Worm (Caenorhabditis elegans) whole organism, L4 larva: ENCODE measurements around the gene miro-1.
"Not testable (repeated sequence)": the region's sequence is repeated elsewhere in the genome, so short reads cannot be mapped to it uniquely, and the experiment has no call there.

Experiments used
- F10B5.3 ChIP-seq: sonication (generic microtip); optimal IDR thresholded peaks from 2 replicates; lab custom pipeline; 2016; ENCODE audit warnings: mild to moderate bottlenecking, missing genetic modification characterization, missing compliant biosample characterization
- F37D6.2 ChIP-seq: sonication (generic microtip); optimal IDR thresholded peaks from 2 replicates; lab custom pipeline; 2016; ENCODE audit warnings: mild to moderate bottlenecking, missing genetic modification characterization, missing compliant biosample characterization
- F49E8.2 ChIP-seq: sonication (generic microtip); optimal IDR thresholded peaks from 2 replicates; lab custom pipeline; 2016; ENCODE audit warnings: missing compliant biosample characterization, mild to moderate bottlenecking, missing genetic modification characterization, borderline replicate concordance
- T26A8.4 ChIP-seq: fragments of 200-800 bp; sonication (Bioruptor generic); IDR thresholded peaks from 2 replicates; pipeline ENCODE4 v1.3.6; 2022; ENCODE audit warnings: missing genetic modification characterization, missing compliant biosample characterization
- Y105C5A.15 ChIP-seq: fragments of 200-800 bp; sonication (Bioruptor generic); IDR thresholded peaks from 2 replicates; pipeline ENCODE4 v1.3.6; 2022; ENCODE audit warnings: missing genetic modification characterization, missing compliant biosample characterization
- arid-1 ChIP-seq: fragments of 200-800 bp; sonication (Bioruptor generic); conservative IDR thresholded peaks from 2 replicates; pipeline ENCODE4 v1.3.6; 2022; ENCODE audit warnings: missing genetic modification reagents, missing genetic modification characterization, missing compliant biosample characterization
- ceh-28 ChIP-seq: fragments of 150-350 bp; optimal IDR thresholded peaks from 2 replicates; lab custom pipeline; 2014; ENCODE audit warnings: missing biosample characterization, missing genetic modification reagents, missing genetic modification characterization
- ctbp-1 ChIP-seq: fragments of 200-800 bp; sonication (Bioruptor generic); IDR thresholded peaks from 2 replicates; pipeline ENCODE4 v1.3.6; 2022; ENCODE audit warnings: missing genetic modification reagents, missing genetic modification characterization, missing compliant biosample characterization
- daf-19 ChIP-seq: fragments of 200-800 bp; sonication (Bioruptor generic); conservative IDR thresholded peaks from 2 replicates; pipeline ENCODE4 v1.3.6; 2022; ENCODE audit warnings: missing genetic modification characterization, missing compliant biosample characterization
- daf-8 ChIP-seq: fragments of 200-800 bp; sonication (Bioruptor generic); IDR thresholded peaks from 2 replicates; pipeline ENCODE4 v1.3.6; 2022; ENCODE audit warnings: missing genetic modification characterization, missing compliant biosample characterization
- dmd-6 ChIP-seq: fragments of 200-800 bp; sonication (Bioruptor generic); IDR thresholded peaks from 2 replicates; pipeline ENCODE4 v1.3.6; 2022; ENCODE audit warnings: missing genetic modification reagents, missing genetic modification characterization, missing compliant biosample characterization
- dmd-8 ChIP-seq: fragments of 200-800 bp; sonication (Bioruptor generic); IDR thresholded peaks from 2 replicates; pipeline ENCODE4 v1.3.6; 2022; ENCODE audit warnings: missing genetic modification characterization, missing compliant biosample characterization
- dmd-9 ChIP-seq: fragments of 200-800 bp; sonication (Bioruptor generic); IDR thresholded peaks from 2 replicates; pipeline ENCODE4 v1.3.6; 2022; ENCODE audit warnings: missing genetic modification reagents, missing genetic modification characterization, missing compliant biosample characterization
- egl-43 ChIP-seq: fragments of 200-800 bp; sonication (Bioruptor generic); IDR thresholded peaks from 2 replicates; pipeline ENCODE4 v1.3.6; 2022; ENCODE audit warnings: missing genetic modification reagents, missing genetic modification characterization, missing compliant biosample characterization
- gei-8 ChIP-seq: fragments of 200-800 bp; sonication (Bioruptor generic); optimal IDR thresholded peaks from 2 replicates; lab custom pipeline; 2018; ENCODE audit warnings: mild to moderate bottlenecking, missing genetic modification characterization, missing compliant biosample characterization
- hif-1 ChIP-seq, 2 experiments: sonication (generic microtip); optimal IDR thresholded peaks; 2 replicates each; lab custom pipeline; 2016 to 2017; ENCODE audit warnings: missing compliant biosample characterization in 2 of 2, missing genetic modification characterization in 2 of 2, missing genetic modification reagents in 2 of 2, missing genotype in 2 of 2, mild to moderate bottlenecking in 1 of 2
- hlh-11 ChIP-seq: fragments of 200-800 bp; sonication (Bioruptor generic); optimal IDR thresholded peaks from 2 replicates; lab custom pipeline; 2018; ENCODE audit warnings: mild to moderate bottlenecking, missing genetic modification characterization, missing compliant biosample characterization
- hmg-1.1 ChIP-seq: fragments of 200-800 bp; sonication (Bioruptor generic); IDR thresholded peaks from 2 replicates; pipeline ENCODE4 v1.3.6; 2022; ENCODE audit warnings: missing genetic modification reagents, missing genetic modification characterization, missing compliant biosample characterization
- jun-1 ChIP-seq: fragments of 150-350 bp; optimal IDR thresholded peaks from 2 replicates; lab custom pipeline; 2014; ENCODE audit warnings: missing biosample characterization, missing genetic modification reagents, missing genetic modification characterization
- lin-29 ChIP-seq: fragments of 200-800 bp; sonication (Bioruptor generic); IDR thresholded peaks from 2 replicates; pipeline ENCODE4 v1.3.6; 2022; ENCODE audit warnings: missing genetic modification reagents, missing genetic modification characterization, missing compliant biosample characterization
- lin-38 ChIP-seq: fragments of 200-800 bp; sonication (Bioruptor generic); IDR thresholded peaks from 2 replicates; pipeline ENCODE4 v1.3.6; 2022; ENCODE audit warnings: missing genetic modification reagents, missing genetic modification characterization, missing compliant biosample characterization
- lin-39 ChIP-seq: fragments of 150-350 bp; optimal IDR thresholded peaks from 2 replicates; lab custom pipeline; 2014; ENCODE audit warnings: missing biosample characterization, missing genetic modification reagents, missing genetic modification characterization
- mdt-29 ChIP-seq: fragments of 200-800 bp; sonication (Bioruptor generic); IDR thresholded peaks from 2 replicates; pipeline ENCODE4 v1.3.6; 2022; ENCODE audit warnings: missing genetic modification reagents, missing genetic modification characterization, missing compliant biosample characterization
- mes-2 ChIP-seq: sonication (generic microtip); optimal IDR thresholded peaks from 2 replicates; lab custom pipeline; 2016; ENCODE audit warnings: missing genotype, mild to moderate bottlenecking, missing genetic modification characterization, missing compliant biosample characterization; ENCODE audit not compliant: poor library complexity, severe bottlenecking
- mxl-2 ChIP-seq: fragments of 200-800 bp; sonication (Bioruptor generic); conservative IDR thresholded peaks from 2 replicates; pipeline ENCODE4 v1.3.6; 2022; ENCODE audit warnings: missing genetic modification reagents, missing genetic modification characterization, missing compliant biosample characterization
- mxl-3 ChIP-seq: fragments of 200-800 bp; sonication (Bioruptor generic); optimal IDR thresholded peaks from 2 replicates; lab custom pipeline; 2018; ENCODE audit warnings: mild to moderate bottlenecking, missing genetic modification characterization, missing compliant biosample characterization
- nhr-102 ChIP-seq: sonication (generic microtip); optimal IDR thresholded peaks from 2 replicates; lab custom pipeline; 2016; ENCODE audit warnings: mild to moderate bottlenecking, missing genetic modification characterization, moderate library complexity, missing compliant biosample characterization
- nhr-11 ChIP-seq: fragments of 150-350 bp; optimal IDR thresholded peaks from 2 replicates; lab custom pipeline; 2014; ENCODE audit warnings: missing biosample characterization, missing genetic modification characterization
- nhr-111 ChIP-seq: fragments of 200-800 bp; sonication (Bioruptor generic); optimal IDR thresholded peaks from 2 replicates; lab custom pipeline; 2018; ENCODE audit warnings: mild to moderate bottlenecking, missing genetic modification characterization, missing compliant biosample characterization
- nhr-25 ChIP-seq: sonication (generic microtip); optimal IDR thresholded peaks from 2 replicates; lab custom pipeline; 2017; ENCODE audit warnings: missing genetic modification characterization, mild to moderate bottlenecking, missing compliant biosample characterization, antibody characterized with exemption, moderate library complexity, borderline replicate concordance; ENCODE audit not compliant: insufficient read depth
- nhr-41 ChIP-seq: fragments of 200-800 bp; sonication (Bioruptor generic); IDR thresholded peaks from 2 replicates; pipeline ENCODE4 v1.3.6; 2022; ENCODE audit warnings: missing genetic modification reagents, missing genetic modification characterization, missing compliant biosample characterization
- nhr-6 ChIP-seq: fragments of 150-350 bp; optimal IDR thresholded peaks from 2 replicates; lab custom pipeline; 2014; ENCODE audit warnings: missing biosample characterization, missing genetic modification characterization
- pha-4 ChIP-seq, 2 experiments: fragments of 150-350 bp in 1 of 2; fragments of 200-800 bp in 1 of 2; sonication (Bioruptor generic) in 1 of 2; IDR thresholded peaks in 1 of 2; optimal IDR thresholded peaks in 1 of 2; 2 replicates each; pipeline versions ENCODE4 v1.3.6 to Lab custom; 2014 to 2022; ENCODE audit warnings: missing genetic modification characterization in 2 of 2, missing genetic modification reagents in 2 of 2, missing biosample characterization in 1 of 2, missing compliant biosample characterization in 1 of 2
- snpc-4 ChIP-seq: fragments of 150-350 bp; optimal IDR thresholded peaks from 2 replicates; lab custom pipeline; 2014; ENCODE audit warnings: missing biosample characterization, missing genetic modification characterization
- spr-1 ChIP-seq: sonication (generic microtip); optimal IDR thresholded peaks from 2 replicates; lab custom pipeline; 2016; ENCODE audit warnings: mild to moderate bottlenecking, missing genetic modification characterization, missing compliant biosample characterization
- spr-3 ChIP-seq: fragments of 200-800 bp; sonication (Bioruptor generic); optimal IDR thresholded peaks from 2 replicates; lab custom pipeline; 2018; ENCODE audit warnings: mild to moderate bottlenecking, missing genetic modification characterization, missing compliant biosample characterization
- tag-97 ChIP-seq: fragments of 200-800 bp; sonication (Bioruptor generic); IDR thresholded peaks from 2 replicates; pipeline ENCODE4 v1.3.6; 2022; ENCODE audit warnings: missing genetic modification characterization, missing compliant biosample characterization
- unc-62 ChIP-seq, 3 experiments: fragments of 150-350 bp in 1 of 3; sonication (generic microtip); optimal IDR thresholded peaks in 2 of 3; peaks in 1 of 3; 1 replicate in 1 of 3; 2 replicates in 2 of 3; lab custom pipeline; 2014 to 2017; ENCODE audit warnings: missing biosample characterization in 3 of 3, missing genetic modification characterization in 3 of 3, missing genetic modification reagents in 3 of 3, missing genotype in 1 of 3
- vab-7 ChIP-seq: fragments of 200-800 bp; sonication (Bioruptor generic); IDR thresholded peaks from 2 replicates; pipeline ENCODE4 v1.3.6; 2022; ENCODE audit warnings: missing genetic modification reagents, missing genetic modification characterization, missing compliant biosample characterization
- zfp-3 ChIP-seq: fragments of 200-800 bp; sonication (Bioruptor generic); conservative IDR thresholded peaks from 2 replicates; pipeline ENCODE4 v1.3.6; 2022; ENCODE audit warnings: missing genetic modification reagents, missing genetic modification characterization, missing compliant biosample characterization

miro-1 gene

DNA sequence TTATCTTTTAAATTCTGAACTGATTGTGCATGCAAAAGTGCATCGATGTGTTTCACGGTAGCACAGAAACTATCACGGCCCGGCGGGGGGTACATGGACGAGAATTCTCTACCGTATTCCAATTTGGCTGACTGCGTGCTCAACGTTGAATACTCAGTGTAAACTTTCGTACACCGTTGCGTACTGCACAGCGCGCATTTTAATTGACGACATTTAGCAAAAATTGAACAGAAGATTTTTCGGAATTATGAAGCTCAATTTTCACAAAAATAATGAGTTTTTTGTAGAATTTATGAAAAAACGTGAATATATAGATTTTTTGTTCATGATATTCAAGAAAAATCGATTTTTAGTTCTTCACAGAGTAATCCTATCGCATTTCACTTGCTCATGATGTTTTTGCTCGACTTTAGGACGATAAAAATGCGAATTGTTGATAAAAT lies 9.9 kb upstream of the miro-1 start (continued):
- TF ChIP-seq daf-8 (GFP tag; lab: Robert Waterston, UW) (peak; percentile 100), F10B5.3 (tag; lab: Kevin White, UChicago) (peak; percentile 81), hlh-11 (tag; lab: Kevin White, UChicago) (peak; percentile 86), zfp-3 (GFP tag; lab: Robert Waterston, UW) (peak; percentile 100), tag-97 (GFP tag; lab: Robert Waterston, UW) (peak; percentile 99), mdt-29 (peak; percentile 99), spr-3 (peak; percentile 68), dmd-8 (GFP tag; lab: Robert Waterston, UW) (peak; percentile 81), mxl-2 (GFP tag; lab: Robert Waterston, UW) (peak; percentile 95), lin-38 (peak; percentile 100), dmd-9 (peak; percentile 100), F37D6.2 (tag; lab: Kevin White, UChicago) (peak; percentile 91), Y105C5A.15 (GFP tag; lab: Robert Waterston, UW) (peak; percentile 93; the same call in 1 of the 2 replicates), hmg-1.1 (GFP tag; lab: Robert Waterston, UW) (peak; percentile 100), spr-1 (tag; lab: Kevin White, UChicago) (peak; percentile 89), hif-1 (tag; optimal IDR thresholded peaks at IDR 0.05; lab: Kevin White, UChicago) (peak; percentile 68 to 78), jun-1 (tag; lab: Kevin White, UChicago) (peak; percentile 1), ctbp-1 (GFP tag; lab: Robert Waterston, UW) (peak; percentile 99), arid-1 (GFP tag; lab: Robert Waterston, UW) (peak; percentile 98), nhr-11 (peak; percentile 30)

DNA sequence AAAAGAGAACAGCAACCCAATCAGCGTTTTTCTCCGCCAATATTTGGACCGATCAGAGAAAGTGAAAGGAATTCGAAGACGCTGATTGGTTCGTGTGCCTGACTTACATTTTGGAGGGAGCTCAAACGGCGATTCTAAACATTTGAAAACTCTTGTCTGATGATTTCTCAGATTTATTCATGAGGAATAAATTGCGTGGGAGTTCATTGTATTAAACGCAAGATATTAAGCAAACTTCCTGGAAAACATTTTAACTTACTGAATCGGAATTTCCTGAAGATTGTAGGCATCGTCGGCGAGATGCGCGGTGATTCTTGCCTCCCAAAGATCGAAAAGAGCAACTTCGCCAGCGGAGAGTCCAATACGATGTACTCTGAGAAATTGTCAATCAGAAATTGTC lies 9.0 kb upstream of the miro-1 start, which contains the start of gene K08F11.1:
Gene K08F11.1 (plus strand): TSS at position 301 of the 400 bp plus-strand sequence.
- TF ChIP-seq F49E8.2: no peak
- TF ChIP-seq nhr-25: no peak
- TF ChIP-seq dmd-6 (GFP tag; lab: Robert Waterston, UW): no peak
- TF ChIP-seq nhr-6 (tag; lab: Kevin White, UChicago): no peak
- no peak for TF ChIP-seq zfp-3 (GFP tag; lab: Robert Waterston, UW)
- no peak for TF ChIP-seq tag-97 (GFP tag; lab: Robert Waterston, UW)
- no peak for TF ChIP-seq nhr-111 (GFP tag; lab: Kevin White, UChicago)
- TF ChIP-seq lin-39: no peak
- TF ChIP-seq ceh-28 (tag; lab: Kevin White, UChicago): no peak
- TF ChIP-seq snpc-4: no peak
- TF ChIP-seq, all 104 proteins: peak for 0

DNA sequence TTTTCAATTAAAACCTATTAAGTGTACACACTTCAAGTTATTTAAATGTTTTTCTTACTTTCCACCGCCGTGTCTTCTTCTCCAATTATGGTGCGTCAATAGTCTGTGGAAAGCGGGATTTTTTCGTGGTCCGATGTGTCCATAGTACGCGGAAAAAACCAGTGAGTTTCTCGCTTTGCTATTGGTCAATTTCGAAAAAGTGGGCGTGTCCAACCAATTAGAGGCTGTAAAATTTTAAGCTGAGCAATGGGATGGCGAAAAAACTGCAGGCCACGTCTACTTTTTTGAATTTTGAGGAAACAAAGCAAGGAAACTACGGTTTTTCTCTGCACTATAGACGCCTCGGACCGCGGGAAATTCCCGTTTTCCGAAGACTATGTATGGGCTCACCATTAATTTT lies 8.1 kb upstream of the miro-1 start:
- TF ChIP-seq nhr-41 (GFP tag; lab: Robert Waterston, UW): no peak
- no peak for TF ChIP-seq daf-19 (GFP tag; lab: Robert Waterston, UW)
- TF ChIP-seq unc-62 (GFP tag; optimal IDR thresholded peaks at IDR 0.05 in 1 of 2; lab: Kevin White, UChicago): peak in 1 of 2 experiments; percentile 61
- TF ChIP-seq unc-62 (tag; optimal IDR thresholded peaks at IDR 0.05; lab: Kevin White, UChicago): no peak
- no peak for TF ChIP-seq F10B5.3 (tag; lab: Kevin White, UChicago)
- no peak for TF ChIP-seq gei-8 (GFP tag; lab: Kevin White, UChicago)
- TF ChIP-seq dmd-6 (GFP tag; lab: Robert Waterston, UW): no peak
- TF ChIP-seq jun-1 (tag; lab: Kevin White, UChicago): no peak

DNA sequence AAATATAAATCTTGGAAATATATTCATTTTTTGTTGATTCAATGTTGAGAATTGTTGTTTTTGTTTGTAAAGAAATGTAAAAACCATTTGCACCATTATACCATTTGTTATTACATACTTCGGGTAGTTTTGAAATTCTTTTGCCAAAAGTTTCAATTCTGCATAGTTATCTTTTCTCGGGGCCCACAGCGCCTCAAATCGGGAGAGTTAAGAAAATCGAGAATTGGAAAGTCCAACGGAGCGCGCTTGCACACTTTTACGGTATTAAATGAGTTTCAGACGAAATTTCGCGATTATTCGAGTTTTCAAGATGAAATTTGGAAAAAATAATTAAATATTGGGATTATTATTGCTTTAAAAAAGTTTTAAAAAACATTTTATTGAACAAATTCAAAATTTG lies 5.6 kb upstream of the miro-1 start:
- TF ChIP-seq lin-38: peak; percentile 72

DNA sequence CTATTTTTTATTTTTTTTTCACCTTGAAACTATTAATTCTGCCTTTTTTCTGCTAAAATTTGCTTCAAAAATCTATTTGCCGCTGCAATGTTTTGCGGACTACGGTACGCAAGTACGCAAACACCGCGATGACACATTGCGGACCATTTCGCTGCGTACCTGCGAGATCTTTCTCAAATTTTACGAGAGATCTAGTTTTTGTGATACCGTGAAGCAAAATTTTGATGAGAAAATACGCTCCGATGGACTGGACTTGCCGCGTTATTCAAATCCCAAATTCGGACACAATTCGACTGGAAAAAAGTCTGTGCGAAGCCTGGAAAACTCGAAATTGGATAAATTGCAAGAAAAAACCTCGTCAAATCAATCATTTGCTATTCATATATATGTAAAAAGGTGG lies 4.9 kb upstream of the miro-1 start:
- peak; percentile 28 for TF ChIP-seq nhr-102 (tag; lab: Kevin White, UChicago)
- peak; percentile 24 for TF ChIP-seq mxl-3
- peak; percentile 93 for TF ChIP-seq pha-4 (GFP tag; IDR thresholded peaks at IDR 0.05; lab: Robert Waterston, UW)
- not testable (repeated sequence) for TF ChIP-seq pha-4 (tag; optimal IDR thresholded peaks at IDR 0.05; lab: Kevin White, UChicago)
- peak; percentile 72 for TF ChIP-seq mes-2 (tag; lab: Kevin White, UChicago)
- peak; percentile 98 for TF ChIP-seq lin-29 (GFP tag; lab: Robert Waterston, UW)
- TF ChIP-seq egl-43: peak; percentile 95
- TF ChIP-seq dmd-9: peak; percentile 97
- peak; percentile 14 for TF ChIP-seq spr-1 (tag; lab: Kevin White, UChicago)
- TF ChIP-seq daf-8 (GFP tag; lab: Robert Waterston, UW): peak; percentile 74; the same call in 1 of the 2 replicates
- TF ChIP-seq tag-97 (GFP tag; lab: Robert Waterston, UW): peak; percentile 83; the same call in 1 of the 2 replicates
- TF ChIP-seq zfp-3 (GFP tag; lab: Robert Waterston, UW): peak; percentile 97
- TF ChIP-seq dmd-8 (GFP tag; lab: Robert Waterston, UW): 0 out of 2 replicates have a peak, but pooled peaks have one; percentile 10
- peak; percentile 89 for TF ChIP-seq vab-7
- peak; percentile 97 for TF ChIP-seq T26A8.4
